Worm (Caenorhabditis elegans) whole organism, mixed stage, embryonic: ENCODE data around the gene arv-1.

Experiments
- M03D4.4 ChIP-seq: sonication (generic microtip); optimal IDR thresholded peaks from 2 replicates; lab custom pipeline; 2017; ENCODE audit warnings: mild to moderate bottlenecking, missing genetic modification characterization, missing compliant biosample characterization
- bed-3 ChIP-seq: fragments of 200-800 bp; sonication (Bioruptor generic); optimal IDR thresholded peaks from 3 replicates; lab custom pipeline; 2018; ENCODE audit warnings: mild to moderate bottlenecking, missing genetic modification characterization, moderate library complexity, missing compliant biosample characterization
- blmp-1 ChIP-seq: fragments of 150-350 bp; optimal IDR thresholded peaks from 2 replicates; lab custom pipeline; 2014; ENCODE audit warnings: missing biosample characterization, missing genetic modification characterization
- ceh-39 ChIP-seq: fragments of 150-350 bp; optimal IDR thresholded peaks from 2 replicates; lab custom pipeline; 2014; ENCODE audit warnings: missing biosample characterization, missing genetic modification characterization
- ceh-43 ChIP-seq: fragments of 200-800 bp; sonication (Bioruptor generic); optimal IDR thresholded peaks from 2 replicates; lab custom pipeline; 2018; ENCODE audit warnings: mild to moderate bottlenecking, missing genetic modification characterization, moderate library complexity, missing compliant biosample characterization
- ceh-83 ChIP-seq: fragments of 200-800 bp; sonication (Bioruptor generic); optimal IDR thresholded peaks from 2 replicates; lab custom pipeline; 2018; ENCODE audit warnings: mild to moderate bottlenecking, missing genetic modification characterization, missing compliant biosample characterization
- ces-1 ChIP-seq: fragments of 150-350 bp; optimal IDR thresholded peaks from 2 replicates; lab custom pipeline; 2014; ENCODE audit warnings: missing biosample characterization, missing genetic modification reagents, missing genetic modification characterization
- cnd-1 ChIP-seq: fragments of 200-800 bp; sonication (Bioruptor generic); optimal IDR thresholded peaks from 2 replicates; lab custom pipeline; 2018; ENCODE audit warnings: mild to moderate bottlenecking, missing genetic modification characterization, missing compliant biosample characterization
- drap-1 ChIP-seq: fragments of 200-800 bp; sonication (Bioruptor generic); optimal IDR thresholded peaks from 3 replicates; lab custom pipeline; 2018; ENCODE audit warnings: mild to moderate bottlenecking, missing genetic modification characterization, missing compliant biosample characterization
- elt-1 ChIP-seq: sonication (generic microtip); optimal IDR thresholded peaks from 2 replicates; lab custom pipeline; 2017; ENCODE audit warnings: missing genetic modification characterization, mild to moderate bottlenecking, missing compliant biosample characterization, antibody characterized with exemption, moderate library complexity, borderline replicate concordance; ENCODE audit not compliant: insufficient read depth
- elt-3 ChIP-seq: fragments of 150-350 bp; optimal IDR thresholded peaks from 2 replicates; lab custom pipeline; 2014; ENCODE audit warnings: missing biosample characterization, missing genetic modification characterization
- flh-1 ChIP-seq: fragments of 200-800 bp; sonication (Bioruptor generic); optimal IDR thresholded peaks from 2 replicates; lab custom pipeline; 2018; ENCODE audit warnings: mild to moderate bottlenecking, missing genetic modification characterization, moderate library complexity, missing compliant biosample characterization
- ham-2 ChIP-seq: fragments of 200-800 bp; sonication (Bioruptor generic); optimal IDR thresholded peaks from 2 replicates; lab custom pipeline; 2018; ENCODE audit warnings: mild to moderate bottlenecking, missing genetic modification characterization, missing compliant biosample characterization
- hlh-1 ChIP-seq: fragments of 150-350 bp; optimal IDR thresholded peaks from 2 replicates; lab custom pipeline; 2014; ENCODE audit warnings: missing biosample characterization, missing genetic modification reagents, missing genetic modification characterization
- lin-13 ChIP-seq: fragments of 150-350 bp; optimal IDR thresholded peaks from 2 replicates; lab custom pipeline; 2014; ENCODE audit warnings: missing biosample characterization, missing genetic modification characterization
- lsy-2 ChIP-seq: fragments of 150-350 bp; optimal IDR thresholded peaks from 2 replicates; lab custom pipeline; 2014; ENCODE audit warnings: missing biosample characterization, missing genetic modification characterization
- mep-1 ChIP-seq: fragments of 150-350 bp; optimal IDR thresholded peaks from 2 replicates; lab custom pipeline; 2017; ENCODE audit warnings: missing biosample characterization, missing genetic modification reagents, missing genetic modification characterization, inconsistent platforms
- nhr-12 ChIP-seq: fragments of 150-350 bp; optimal IDR thresholded peaks from 2 replicates; lab custom pipeline; 2014; ENCODE audit warnings: missing biosample characterization, missing genetic modification characterization
- nhr-2 ChIP-seq: fragments of 150-350 bp; optimal IDR thresholded peaks from 2 replicates; lab custom pipeline; 2014; ENCODE audit warnings: missing biosample characterization, missing genetic modification characterization
- nhr-237 ChIP-seq: fragments of 150-350 bp; optimal IDR thresholded peaks from 2 replicates; lab custom pipeline; 2014; ENCODE audit warnings: missing biosample characterization, missing genetic modification characterization
- nhr-28 ChIP-seq: fragments of 150-350 bp; optimal IDR thresholded peaks from 2 replicates; lab custom pipeline; 2014; ENCODE audit warnings: missing biosample characterization, missing genetic modification characterization
- nhr-76 ChIP-seq: sonication (generic microtip); optimal IDR thresholded peaks from 2 replicates; lab custom pipeline; 2017; ENCODE audit warnings: missing biosample characterization, missing genetic modification characterization
- pha-4 ChIP-seq: fragments of 150-350 bp; optimal IDR thresholded peaks from 2 replicates; lab custom pipeline; 2018; ENCODE audit warnings: missing biosample characterization, missing genetic modification reagents, missing genetic modification characterization
- sem-2 ChIP-seq: fragments of 200-800 bp; sonication (Bioruptor generic); optimal IDR thresholded peaks from 2 replicates; lab custom pipeline; 2018; ENCODE audit warnings: mild to moderate bottlenecking, missing genetic modification characterization, missing compliant biosample characterization
- snpc-4 ChIP-seq: fragments of 150-350 bp; optimal IDR thresholded peaks from 2 replicates; lab custom pipeline; 2014; ENCODE audit warnings: missing biosample characterization, missing genetic modification characterization
- sptf-1 ChIP-seq: sonication (generic microtip); optimal IDR thresholded peaks from 2 replicates; lab custom pipeline; 2017; ENCODE audit warnings: mild to moderate bottlenecking, missing genetic modification characterization, moderate library complexity, missing compliant biosample characterization
- tbx-8 ChIP-seq: fragments of 200-800 bp; sonication (Bioruptor generic); optimal IDR thresholded peaks from 2 replicates; lab custom pipeline; 2018; ENCODE audit warnings: mild to moderate bottlenecking, missing genetic modification characterization, moderate library complexity, missing compliant biosample characterization
- unc-39 ChIP-seq: fragments of 150-350 bp; optimal IDR thresholded peaks from 2 replicates; lab custom pipeline; 2014; ENCODE audit warnings: missing biosample characterization, missing genetic modification characterization
- unc-62 ChIP-seq: fragments of 150-350 bp; optimal IDR thresholded peaks from 2 replicates; lab custom pipeline; 2014; ENCODE audit warnings: missing biosample characterization, missing genetic modification reagents, missing genetic modification characterization
- zip-8 ChIP-seq: fragments of 150-350 bp; optimal IDR thresholded peaks from 2 replicates; lab custom pipeline; 2014; ENCODE audit warnings: missing biosample characterization, missing genetic modification characterization
- ztf-11 ChIP-seq: fragments of 150-350 bp; optimal IDR thresholded peaks from 2 replicates; lab custom pipeline; 2014; ENCODE audit warnings: missing biosample characterization, missing genetic modification characterization

arv-1 gene

ce11 chrII:10198486-10198885, 2.1 kb downstream of the arv-1 start:
- no peak for TF ChIP-seq ztf-11 (tag; lab: Kevin White, UChicago)

- TF ChIP-seq unc-39 (no peak), ceh-83 (GFP tag; lab: Kevin White, UChicago) (no peak), nhr-28 (tag; lab: Kevin White, UChicago) (no peak), ces-1 (no peak), nhr-237 (tag; lab: Kevin White, UChicago) (no peak), zip-8 (tag; lab: Kevin White, UChicago) (no peak), nhr-76 (tag; lab: Kevin White, UChicago) (no peak), hlh-1 (no peak), elt-3 (no peak), blmp-1 (tag; lab: Kevin White, UChicago) (no peak), sptf-1 (no peak), unc-62 (no peak), ztf-11 (tag; lab: Kevin White, UChicago) (no peak), ceh-43 (no peak), tbx-8 (GFP tag; lab: Kevin White, UChicago) (no peak), cnd-1 (tag; lab: Kevin White, UChicago) (no peak), lsy-2 (tag; lab: Kevin White, UChicago) (no peak), lin-13 (tag; lab: Kevin White, UChicago) (no peak)
Observed at ce11 chrII:10197091-10197675, 3.4 kb downstream of the arv-1 start, which contains the start of gene R05H5.3. R05H5.3 (plus strand) TSS chrII:10197625.

DNA sequence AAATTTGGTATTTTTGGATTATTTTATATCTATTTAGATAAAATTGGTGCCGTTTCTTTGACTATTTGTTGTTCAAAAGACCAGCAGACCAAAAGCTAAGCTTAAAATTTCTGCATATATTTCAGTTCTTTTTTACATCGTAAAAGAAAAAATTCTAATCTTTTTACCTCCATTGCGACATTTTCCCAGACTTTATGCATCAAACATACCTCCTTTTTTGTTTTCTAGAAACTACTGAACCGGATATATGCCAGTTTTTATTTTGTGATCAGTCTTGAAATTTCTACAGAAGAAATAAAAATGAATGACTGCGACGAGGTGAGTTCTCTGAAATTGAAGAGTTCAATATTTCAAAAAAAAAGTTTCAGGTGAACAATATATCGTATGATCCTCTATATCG, 6.0 kb downstream of the arv-1 start, which contains the start of gene srb-6:
TSS of gene srb-6 (plus strand) at position 301 of the 400 bp plus-strand sequence.
- TF ChIP-seq lsy-2 (tag; lab: Kevin White, UChicago), result no peak
- TF ChIP-seq cnd-1 (tag; lab: Kevin White, UChicago), result no peak
- TF ChIP-seq drap-1 (GFP tag; lab: Kevin White, UChicago), result no peak
- no peak for TF ChIP-seq M03D4.4
- no peak for TF ChIP-seq bed-3 (GFP tag; lab: Kevin White, UChicago)
- no peak for TF ChIP-seq sem-2 (GFP tag; lab: Kevin White, UChicago)
- TF ChIP-seq lin-13 (tag; lab: Kevin White, UChicago), result no peak
- TF ChIP-seq nhr-12 (tag; lab: Kevin White, UChicago), result no peak
- no peak for TF ChIP-seq mep-1
- TF ChIP-seq elt-1 (tag; lab: Kevin White, UChicago), result no peak
- TF ChIP-seq ces-1, result no peak
- no peak for TF ChIP-seq zip-8 (tag; lab: Kevin White, UChicago)
- TF ChIP-seq blmp-1 (tag; lab: Kevin White, UChicago), result no peak
- TF ChIP-seq nhr-2, result no peak

DNA sequence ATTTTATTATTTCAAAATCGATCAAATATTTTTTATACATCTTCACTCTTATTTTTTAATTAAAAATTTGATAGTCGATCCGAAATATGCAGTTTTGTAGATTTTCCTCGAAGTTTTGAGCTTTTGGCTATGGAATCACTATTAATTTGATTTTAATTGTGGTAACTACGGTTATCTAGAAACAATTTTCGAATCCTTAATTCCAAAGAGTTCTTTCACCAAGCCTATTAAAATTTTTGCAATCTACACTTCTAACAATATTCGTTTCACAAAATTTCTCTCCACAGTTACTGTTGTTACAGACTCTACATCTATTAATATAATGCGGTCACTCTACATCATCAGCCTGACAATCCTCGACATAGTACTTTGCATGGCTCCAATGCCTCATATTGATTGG, 8.4 kb downstream of the arv-1 start, which contains the start of gene R05H5.7:
TSS of gene R05H5.7 (plus strand) at position 301 of the 400 bp plus-strand sequence.
- TF ChIP-seq ces-1 (no peak), zip-8 (tag; lab: Kevin White, UChicago) (no peak), snpc-4 (tag; lab: Kevin White, UChicago) (no peak), sptf-1 (no peak), M03D4.4 (no peak), ztf-11 (tag; lab: Kevin White, UChicago) (no peak), flh-1 (GFP tag; lab: Kevin White, UChicago) (no peak), pha-4 (tag; lab: Kevin White, UChicago) (no peak), hlh-1 (no peak), blmp-1 (tag; lab: Kevin White, UChicago) (no peak)
- TF ChIP-seq, all 35 proteins: peak for 0

- no peak for TF ChIP-seq sptf-1
Observed at ce11 chrII:10189369-10189768, 11.3 kb downstream of the arv-1 start, which contains the start of gene cdc-25.4. cdc-25.4 (minus strand) TSS chrII:10189469.

DNA sequence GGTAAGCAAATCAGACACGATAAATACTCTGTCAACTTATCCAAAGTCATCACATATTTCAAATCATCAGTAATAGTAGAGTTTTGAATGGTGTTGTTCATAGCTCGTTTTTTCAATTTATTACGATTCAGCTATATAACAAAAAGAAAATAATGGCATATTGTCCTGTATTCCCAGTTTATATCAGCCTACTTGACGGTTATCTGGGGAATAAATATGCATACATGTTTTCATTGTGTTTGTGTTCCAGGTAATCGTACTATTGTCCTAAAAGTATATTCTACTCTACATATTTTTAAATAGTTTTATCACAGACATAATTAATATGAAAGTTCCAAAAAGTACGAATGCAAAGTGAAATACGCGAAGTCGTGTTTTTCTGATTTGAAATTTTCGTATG, 12.8 kb downstream of the arv-1 start, which contains the start of gene srd-2:
TSS of gene srd-2 (minus strand) at position 101 of the 400 bp plus-strand sequence.
- no peak for TF ChIP-seq nhr-28 (tag; lab: Kevin White, UChicago)
- no peak for TF ChIP-seq elt-3
- TF ChIP-seq drap-1 (GFP tag; lab: Kevin White, UChicago), result no peak
- no peak for TF ChIP-seq ham-2 (GFP tag; lab: Kevin White, UChicago)
- no peak for TF ChIP-seq cnd-1 (tag; lab: Kevin White, UChicago)
- no peak for TF ChIP-seq hlh-1
- no peak for TF ChIP-seq elt-1 (tag; lab: Kevin White, UChicago)
- TF ChIP-seq ceh-43, result no peak
- TF ChIP-seq ceh-39 (tag; lab: Kevin White, UChicago), result no peak
- no peak for TF ChIP-seq unc-62
- TF ChIP-seq tbx-8 (GFP tag; lab: Kevin White, UChicago), result no peak
- TF ChIP-seq pha-4 (tag; lab: Kevin White, UChicago), result no peak
- TF ChIP-seq ces-1, result no peak
